Worm (Caenorhabditis elegans): Measurements from ENCODE around the gene gei-1.

ce11 chrIII:3393687-3394086 lies 49.0 kb downstream of the gei-1 start, which contains the start of gene mlc-4:
- TF ChIP-seq aly-2 (tag; optimal IDR thresholded peaks at IDR 0.05), result no peak
- no peak for TF ChIP-seq tag-97 (GFP tag; IDR thresholded peaks at IDR 0.05)
- TF ChIP-seq lsy-2 (tag; optimal IDR thresholded peaks at IDR 0.05), result no peak
- TF ChIP-seq nhr-6 (tag; optimal IDR thresholded peaks at IDR 0.05), result no peak
- no peak for TF ChIP-seq hlh-11 (tag; optimal IDR thresholded peaks at IDR 0.05)
- no peak for TF ChIP-seq Y75B8A.6 (GFP tag; IDR thresholded peaks at IDR 0.05)
- no peak for TF ChIP-seq ztf-11 (tag; optimal IDR thresholded peaks at IDR 0.05)
- no peak for TF ChIP-seq cey-2 (tag; optimal IDR thresholded peaks at IDR 0.05; ENCODE audit: borderline replicate concordance, insufficient read depth)
- TF ChIP-seq nhr-10 (tag; optimal IDR thresholded peaks at IDR 0.05), result no peak
- TF ChIP-seq pqm-1 (tag; optimal IDR thresholded peaks at IDR 0.05), result no peak

Measured in whole organism, L4 larva.